Worm (Caenorhabditis elegans) whole organism, young adult: ENCODE results near the gene ZK1067.3.

Experiments
- B0019.2 ChIP-seq: fragments of 200-800 bp; sonication (Bioruptor generic); conservative IDR thresholded peaks from 2 replicates; pipeline ENCODE4 v1.3.6; 2022; ENCODE audit warnings: missing genetic modification reagents, missing genetic modification characterization, missing compliant biosample characterization
- C06A6.2 ChIP-seq: fragments of 200-800 bp; sonication (Bioruptor generic); conservative IDR thresholded peaks from 2 replicates; pipeline ENCODE4 v1.3.6; 2022; ENCODE audit warnings: missing genetic modification characterization, missing compliant biosample characterization
- F22D6.2 ChIP-seq: sonication (generic microtip); optimal IDR thresholded peaks from 2 replicates; lab custom pipeline; 2016; ENCODE audit warnings: mild to moderate bottlenecking, missing genetic modification characterization, missing compliant biosample characterization
- F37B4.10 ChIP-seq: fragments of 200-800 bp; sonication (Bioruptor generic); IDR thresholded peaks from 2 replicates; pipeline ENCODE4 v1.3.6; 2022; ENCODE audit warnings: missing genetic modification characterization, missing compliant biosample characterization
- F52B5.7 ChIP-seq: sonication (generic microtip); optimal IDR thresholded peaks from 2 replicates; lab custom pipeline; 2016; ENCODE audit warnings: mild to moderate bottlenecking, missing genetic modification characterization, missing compliant biosample characterization
- F57C9.4 ChIP-seq: sonication (generic microtip); optimal IDR thresholded peaks from 2 replicates; lab custom pipeline; 2017; ENCODE audit warnings: mild to moderate bottlenecking, missing genetic modification characterization, missing compliant biosample characterization
- K11D2.4 ChIP-seq: fragments of 200-800 bp; sonication (Bioruptor generic); IDR thresholded peaks from 2 replicates; pipeline ENCODE4 v1.3.6; 2022; ENCODE audit warnings: missing genetic modification reagents, missing genetic modification characterization, missing compliant biosample characterization
- K12H6.12 ChIP-seq: fragments of 200-800 bp; sonication (Bioruptor generic); optimal IDR thresholded peaks from 2 replicates; lab custom pipeline; 2018; ENCODE audit warnings: mild to moderate bottlenecking, missing genetic modification characterization, missing compliant biosample characterization
- T26A5.8 ChIP-seq: sonication (generic microtip); optimal IDR thresholded peaks from 2 replicates; lab custom pipeline; 2016; ENCODE audit warnings: missing genetic modification characterization, missing compliant biosample characterization
- Y95B8A.8 ChIP-seq: fragments of 200-800 bp; sonication (Bioruptor generic); IDR thresholded peaks from 2 replicates; pipeline ENCODE4 v1.3.6; 2022; ENCODE audit warnings: missing genetic modification reagents, missing genetic modification characterization, missing compliant biosample characterization
- atf-7 ChIP-seq: sonication (generic microtip); optimal IDR thresholded peaks from 2 replicates; lab custom pipeline; 2017; ENCODE audit warnings: mild to moderate bottlenecking, missing genetic modification characterization, missing compliant biosample characterization
- athp-1 ChIP-seq: sonication (generic microtip); optimal IDR thresholded peaks from 2 replicates; lab custom pipeline; 2017; ENCODE audit warnings: mild to moderate bottlenecking, missing genetic modification characterization, missing compliant biosample characterization
- attf-3 ChIP-seq: fragments of 200-800 bp; sonication (Bioruptor generic); conservative IDR thresholded peaks from 2 replicates; pipeline ENCODE4 v1.3.6; 2022; ENCODE audit warnings: missing genetic modification reagents, missing genetic modification characterization, missing compliant biosample characterization
- cebp-1 ChIP-seq, 2 experiments: fragments of 200-800 bp in 1 of 2; sonication (Bioruptor generic) in 1 of 2; sonication (generic microtip) in 1 of 2; IDR thresholded peaks in 1 of 2; optimal IDR thresholded peaks in 1 of 2; 2 replicates each; pipeline versions ENCODE4 v1.3.6 to Lab custom; 2017 to 2022; ENCODE audit warnings: missing compliant biosample characterization in 2 of 2, missing genetic modification characterization in 2 of 2, mild to moderate bottlenecking in 1 of 2, missing genetic modification reagents in 1 of 2, moderate library complexity in 1 of 2
- ceh-27 ChIP-seq: fragments of 200-800 bp; sonication (Bioruptor generic); optimal IDR thresholded peaks from 2 replicates; lab custom pipeline; 2018; ENCODE audit warnings: mild to moderate bottlenecking, missing genetic modification characterization, moderate library complexity, missing compliant biosample characterization
- ceh-58 ChIP-seq: fragments of 200-800 bp; sonication (Bioruptor generic); IDR thresholded peaks from 2 replicates; pipeline ENCODE4 v1.3.6; 2022; ENCODE audit warnings: missing genetic modification characterization, missing compliant biosample characterization
- ceh-79 ChIP-seq: sonication (generic microtip); optimal IDR thresholded peaks from 2 replicates; lab custom pipeline; 2017; ENCODE audit warnings: mild to moderate bottlenecking, missing genetic modification characterization, missing compliant biosample characterization
- dpl-1 ChIP-seq: fragments of 150-350 bp; optimal IDR thresholded peaks from 2 replicates; lab custom pipeline; 2014; ENCODE audit warnings: missing biosample characterization, missing genetic modification reagents, missing genetic modification characterization
- efl-1 ChIP-seq: fragments of 150-350 bp; optimal IDR thresholded peaks from 2 replicates; lab custom pipeline; 2014; ENCODE audit warnings: missing biosample characterization, missing genetic modification reagents, missing genetic modification characterization
- ekl-4 ChIP-seq: fragments of 200-800 bp; sonication (Bioruptor generic); IDR thresholded peaks from 2 replicates; pipeline ENCODE4 v1.3.6; 2022; ENCODE audit warnings: missing genetic modification reagents, missing genetic modification characterization, missing compliant biosample characterization
- lin-26 ChIP-seq: fragments of 200-800 bp; sonication (Bioruptor generic); IDR thresholded peaks from 2 replicates; pipeline ENCODE4 v1.3.6; 2022; ENCODE audit warnings: missing genetic modification reagents, missing genetic modification characterization, missing compliant biosample characterization
- lin-54 ChIP-seq: fragments of 200-800 bp; sonication (Bioruptor generic); optimal IDR thresholded peaks from 2 replicates; lab custom pipeline; 2018; ENCODE audit warnings: mild to moderate bottlenecking, missing genetic modification characterization, missing compliant biosample characterization
- lsy-27 ChIP-seq: sonication (generic microtip); optimal IDR thresholded peaks from 2 replicates; lab custom pipeline; 2017; ENCODE audit warnings: missing genetic modification characterization, mild to moderate bottlenecking, missing compliant biosample characterization, antibody characterized with exemption, missing genotype, borderline replicate concordance; ENCODE audit not compliant: insufficient read depth
- madf-6 ChIP-seq: fragments of 200-800 bp; sonication (Bioruptor generic); IDR thresholded peaks from 2 replicates; pipeline ENCODE4 v1.3.6; 2022; ENCODE audit warnings: missing genetic modification reagents, missing genetic modification characterization, missing compliant biosample characterization
- madf-8 ChIP-seq: fragments of 200-800 bp; sonication (Bioruptor generic); conservative IDR thresholded peaks from 2 replicates; pipeline ENCODE4 v1.3.6; 2022; ENCODE audit warnings: missing genetic modification reagents, missing genetic modification characterization, missing compliant biosample characterization
- mcd-1 ChIP-seq: fragments of 200-800 bp; sonication (Bioruptor generic); IDR thresholded peaks from 2 replicates; pipeline ENCODE4 v1.3.6; 2022; ENCODE audit warnings: missing genetic modification reagents, missing genetic modification characterization, missing compliant biosample characterization
- mes-4 ChIP-seq: sonication (generic microtip); optimal IDR thresholded peaks from 2 replicates; lab custom pipeline; 2016; ENCODE audit warnings: missing genotype, missing genetic modification characterization, missing compliant biosample characterization
- nhr-80 ChIP-seq: sonication (generic microtip); optimal IDR thresholded peaks from 2 replicates; lab custom pipeline; 2016; ENCODE audit warnings: missing genetic modification characterization, missing compliant biosample characterization
- snpc-1.3 ChIP-seq: sonication (generic microtip); optimal IDR thresholded peaks from 2 replicates; lab custom pipeline; 2017; ENCODE audit warnings: missing genetic modification characterization, mild to moderate bottlenecking, missing compliant biosample characterization, antibody characterized with exemption, moderate library complexity, missing genotype, missing genetic modification reagents; ENCODE audit not compliant: insufficient read depth
- tbx-9 ChIP-seq: sonication (generic microtip); optimal IDR thresholded peaks from 2 replicates; lab custom pipeline; 2016; ENCODE audit warnings: borderline replicate concordance, missing genetic modification characterization, inconsistent platforms, missing compliant biosample characterization
- tlf-1 ChIP-seq: fragments of 200-800 bp; sonication (Bioruptor generic); optimal IDR thresholded peaks from 2 replicates; lab custom pipeline; 2018; ENCODE audit warnings: mild to moderate bottlenecking, missing genetic modification characterization, missing compliant biosample characterization
- unc-62 ChIP-seq: fragments of 150-350 bp; optimal IDR thresholded peaks from 2 replicates; lab custom pipeline; 2014; ENCODE audit warnings: missing biosample characterization, missing genetic modification reagents, missing genetic modification characterization
- xnd-1 ChIP-seq: sonication (generic microtip); optimal IDR thresholded peaks from 2 replicates; lab custom pipeline; 2016; ENCODE audit warnings: missing genotype, missing genetic modification reagents, missing genetic modification characterization, missing compliant biosample characterization
- zfh-2 ChIP-seq: fragments of 200-800 bp; sonication (Bioruptor generic); conservative IDR thresholded peaks from 2 replicates; pipeline ENCODE4 v1.3.6; 2022; ENCODE audit warnings: missing genetic modification reagents, missing genetic modification characterization, missing compliant biosample characterization
- zim-3 ChIP-seq: sonication (generic microtip); optimal IDR thresholded peaks from 2 replicates; lab custom pipeline; 2017; ENCODE audit warnings: mild to moderate bottlenecking, missing genetic modification characterization, moderate library complexity, missing compliant biosample characterization
- ztf-18 ChIP-seq: sonication (generic microtip); optimal IDR thresholded peaks from 2 replicates; lab custom pipeline; 2016; ENCODE audit warnings: missing genotype, mild to moderate bottlenecking, missing genetic modification characterization, missing compliant biosample characterization

ZK1067.3 gene

DNA sequence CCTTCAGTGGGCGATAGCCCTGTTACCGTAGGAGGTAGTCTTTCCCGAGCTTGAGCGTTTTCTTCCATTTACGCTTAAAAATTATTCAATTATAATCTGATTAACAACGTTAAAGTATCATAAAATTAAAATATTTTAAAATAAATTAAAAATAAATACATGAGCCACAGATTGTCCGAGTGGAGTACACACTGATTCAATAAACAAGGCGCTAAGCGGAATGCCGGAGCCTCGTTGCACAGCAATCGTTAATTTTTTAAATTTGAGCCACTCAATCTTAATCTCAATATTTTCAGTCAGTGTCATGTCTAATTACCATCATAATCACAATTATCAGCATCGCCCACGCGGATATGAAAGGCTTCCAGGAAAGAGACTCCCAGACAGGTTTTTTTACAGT lies 46.0 kb upstream of the ZK1067.3 start, which contains the start of the genes sec-5 and pir-1:
Gene sec-5 (minus strand): TSS at position 73 of the 400 bp plus-strand sequence.
Gene pir-1 (plus strand): TSS at position 221 of the 400 bp plus-strand sequence.
- TF ChIP-seq lin-54 (GFP tag; lab: Kevin White, UChicago) (peak; percentile 7), attf-3 (GFP tag; lab: Robert Waterston, UW) (peak; percentile 96), madf-8 (GFP tag; lab: Robert Waterston, UW) (no peak), ceh-58 (no peak), C06A6.2 (GFP tag; lab: Robert Waterston, UW) (no peak), snpc-1.3 (tag; lab: Kevin White, UChicago) (no peak), mes-4 (tag; lab: Kevin White, UChicago) (no peak)

- no peak for TF ChIP-seq ceh-79 (tag; lab: Kevin White, UChicago)
- no peak for TF ChIP-seq B0019.2 (GFP tag; lab: Robert Waterston, UW)
- no peak for TF ChIP-seq ztf-18 (tag; lab: Kevin White, UChicago)
- no peak for TF ChIP-seq dpl-1 (GFP tag; lab: Kevin White, UChicago)
- TF ChIP-seq mcd-1 (GFP tag; lab: Robert Waterston, UW): no peak
- TF ChIP-seq xnd-1 (tag; lab: Kevin White, UChicago): no peak
- TF ChIP-seq ekl-4 (GFP tag; lab: Robert Waterston, UW): no peak
- no peak for TF ChIP-seq K12H6.12 (tag; lab: Kevin White, UChicago)
- no peak for TF ChIP-seq athp-1 (tag; lab: Kevin White, UChicago)
- TF ChIP-seq cebp-1 (GFP tag; IDR thresholded peaks at IDR 0.05; lab: Robert Waterston, UW): no peak
- no peak for TF ChIP-seq cebp-1 (tag; optimal IDR thresholded peaks at IDR 0.05; lab: Kevin White, UChicago)
- TF ChIP-seq lsy-27 (tag; lab: Kevin White, UChicago): no peak
- TF ChIP-seq C06A6.2 (GFP tag; lab: Robert Waterston, UW): no peak
- no peak for TF ChIP-seq ceh-27 (GFP tag; lab: Kevin White, UChicago)
- no peak for TF ChIP-seq snpc-1.3 (tag; lab: Kevin White, UChicago)
- no peak for TF ChIP-seq efl-1
- TF ChIP-seq atf-7 (tag; lab: Kevin White, UChicago): no peak
- no peak for TF ChIP-seq tbx-9 (tag; lab: Kevin White, UChicago)
- no peak for TF ChIP-seq madf-6 (GFP tag; lab: Robert Waterston, UW)
- TF ChIP-seq, all 124 proteins: peak for 0
Measured at ce11 chrII:9178811-9179210, 44.3 kb upstream of the ZK1067.3 start.

- TF ChIP-seq Y95B8A.8 (no peak), lin-26 (GFP tag; lab: Robert Waterston, UW) (no peak), nhr-80 (peak; percentile 59)
Measured at ce11 chrII:9181155-9181554, 41.9 kb upstream of the ZK1067.3 start.

ce11 chrII:9185915-9186314 lies 37.2 kb upstream of the ZK1067.3 start:
- no peak for TF ChIP-seq Y95B8A.8
- no peak for TF ChIP-seq K11D2.4 (GFP tag; lab: Robert Waterston, UW)
- TF ChIP-seq C06A6.2 (GFP tag; lab: Robert Waterston, UW): no peak
- TF ChIP-seq F57C9.4 (tag; lab: Kevin White, UChicago): no peak
- TF ChIP-seq F22D6.2 (tag; lab: Kevin White, UChicago): no peak
- no peak for TF ChIP-seq F52B5.7 (tag; lab: Kevin White, UChicago)
- no peak for TF ChIP-seq T26A5.8 (tag; lab: Kevin White, UChicago)
- no peak for TF ChIP-seq F37B4.10 (GFP tag; lab: Robert Waterston, UW)
- TF ChIP-seq zim-3 (tag; lab: Kevin White, UChicago): no peak
- no peak for TF ChIP-seq zfh-2 (GFP tag; lab: Robert Waterston, UW)
- TF ChIP-seq tlf-1: no peak
- no peak for TF ChIP-seq unc-62 (GFP tag; lab: Kevin White, UChicago)
- TF ChIP-seq, all 124 proteins: peak for 0
